Worm (Caenorhabditis elegans) whole organism, late embryonic: ENCODE data around the gene F35C8.5.

Experiments used
- C38D4.7 ChIP-seq: fragments of 200-800 bp; sonication (Bioruptor generic); optimal IDR thresholded peaks from 2 replicates; lab custom pipeline; 2018; ENCODE audit warnings: mild to moderate bottlenecking, missing genetic modification characterization, moderate library complexity, missing compliant biosample characterization
- K02D7.2 ChIP-seq: sonication (generic microtip); optimal IDR thresholded peaks from 2 replicates; lab custom pipeline; 2017; ENCODE audit warnings: mild to moderate bottlenecking, missing genetic modification characterization, missing compliant biosample characterization
- Y22D7AL.16 ChIP-seq: sonication (generic microtip); optimal IDR thresholded peaks from 2 replicates; lab custom pipeline; 2016; ENCODE audit warnings: missing genetic modification characterization, missing compliant biosample characterization
- ama-1 ChIP-seq: fragments of 150-350 bp; optimal IDR thresholded peaks from 2 replicates; lab custom pipeline; 2014
- ceh-14 ChIP-seq: sonication (generic microtip); optimal IDR thresholded peaks from 2 replicates; lab custom pipeline; 2016; ENCODE audit warnings: missing genotype, missing genetic modification characterization, missing compliant biosample characterization
- ceh-18 ChIP-seq: sonication (generic microtip); optimal IDR thresholded peaks from 2 replicates; lab custom pipeline; 2016; ENCODE audit warnings: missing genetic modification characterization, missing compliant biosample characterization
- ceh-19 ChIP-seq: fragments of 200-800 bp; sonication (Bioruptor generic); optimal IDR thresholded peaks from 2 replicates; lab custom pipeline; 2018; ENCODE audit warnings: mild to moderate bottlenecking, missing genetic modification characterization, missing compliant biosample characterization
- ceh-24 ChIP-seq: sonication (generic microtip); optimal IDR thresholded peaks from 2 replicates; lab custom pipeline; 2016; ENCODE audit warnings: mild to moderate bottlenecking, missing genetic modification characterization, missing compliant biosample characterization
- ceh-30 ChIP-seq: fragments of 150-350 bp; optimal IDR thresholded peaks from 2 replicates; lab custom pipeline; 2014; ENCODE audit warnings: missing biosample characterization, missing genetic modification characterization
- ceh-31 ChIP-seq: sonication (generic microtip); optimal IDR thresholded peaks from 2 replicates; lab custom pipeline; 2016; ENCODE audit warnings: missing genetic modification characterization, missing compliant biosample characterization
- ceh-34 ChIP-seq: sonication (generic microtip); optimal IDR thresholded peaks from 2 replicates; lab custom pipeline; 2016; ENCODE audit warnings: mild to moderate bottlenecking, missing genetic modification characterization, missing compliant biosample characterization
- ceh-45 ChIP-seq: fragments of 200-800 bp; sonication (Bioruptor generic); IDR thresholded peaks from 2 replicates; pipeline ENCODE4 v1.3.6; 2022; ENCODE audit warnings: missing genetic modification reagents, missing genetic modification characterization, missing compliant biosample characterization
- ceh-48 ChIP-seq: sonication (generic microtip); optimal IDR thresholded peaks from 2 replicates; lab custom pipeline; 2016; ENCODE audit warnings: missing genetic modification characterization, inconsistent platforms, missing compliant biosample characterization
- ceh-6 ChIP-seq: fragments of 200-800 bp; sonication (Bioruptor generic); optimal IDR thresholded peaks from 2 replicates; lab custom pipeline; 2018; ENCODE audit warnings: mild to moderate bottlenecking, missing genetic modification characterization, missing compliant biosample characterization
- ceh-9 ChIP-seq: sonication (generic microtip); optimal IDR thresholded peaks from 2 replicates; lab custom pipeline; 2016; ENCODE audit warnings: mild to moderate bottlenecking, missing genetic modification characterization, inconsistent platforms, missing compliant biosample characterization
- che-1 ChIP-seq: sonication (generic microtip); optimal IDR thresholded peaks from 2 replicates; lab custom pipeline; 2016; ENCODE audit warnings: mild to moderate bottlenecking, missing genetic modification characterization, missing compliant biosample characterization
- dmd-4 ChIP-seq: sonication (generic microtip); optimal IDR thresholded peaks from 2 replicates; lab custom pipeline; 2016; ENCODE audit warnings: borderline replicate concordance, missing genetic modification characterization, missing compliant biosample characterization
- dve-1 ChIP-seq: sonication (generic microtip); optimal IDR thresholded peaks from 2 replicates; lab custom pipeline; 2017; ENCODE audit warnings: antibody characterized with exemption, mild to moderate bottlenecking, missing genetic modification characterization, missing compliant biosample characterization
- ets-4 ChIP-seq: sonication (generic microtip); optimal IDR thresholded peaks from 2 replicates; lab custom pipeline; 2016; ENCODE audit warnings: missing genetic modification characterization, missing compliant biosample characterization
- eyg-1 ChIP-seq: sonication (generic microtip); optimal IDR thresholded peaks from 2 replicates; lab custom pipeline; 2016; ENCODE audit warnings: missing genotype, missing genetic modification characterization, missing compliant biosample characterization
- fax-1 ChIP-seq: sonication (generic microtip); optimal IDR thresholded peaks from 2 replicates; lab custom pipeline; 2016; ENCODE audit warnings: missing genotype, missing genetic modification characterization, missing compliant biosample characterization
- fkh-10 ChIP-seq: fragments of 150-350 bp; optimal IDR thresholded peaks from 2 replicates; lab custom pipeline; 2014; ENCODE audit warnings: missing biosample characterization, missing genetic modification reagents, missing genetic modification characterization
- hlh-30 ChIP-seq: sonication (generic microtip); optimal IDR thresholded peaks from 2 replicates; lab custom pipeline; 2017; ENCODE audit warnings: antibody characterized with exemption, missing genetic modification characterization, missing compliant biosample characterization; ENCODE audit not compliant: insufficient read depth
- lin-11 ChIP-seq: fragments of 200-800 bp; sonication (Bioruptor generic); optimal IDR thresholded peaks from 2 replicates; lab custom pipeline; 2018; ENCODE audit warnings: mild to moderate bottlenecking, missing genetic modification characterization, missing compliant biosample characterization
- mec-3 ChIP-seq: sonication (generic microtip); optimal IDR thresholded peaks from 2 replicates; lab custom pipeline; 2016; ENCODE audit warnings: borderline replicate concordance, missing genetic modification characterization, missing compliant biosample characterization
- nfya-1 ChIP-seq: sonication (generic microtip); optimal IDR thresholded peaks from 2 replicates; lab custom pipeline; 2017; ENCODE audit warnings: missing genetic modification characterization, mild to moderate bottlenecking, missing compliant biosample characterization, antibody characterized with exemption, moderate library complexity
- nhr-232 ChIP-seq: sonication (generic microtip); optimal IDR thresholded peaks from 2 replicates; lab custom pipeline; 2016; ENCODE audit warnings: missing genetic modification characterization, missing compliant biosample characterization
- npax-4 ChIP-seq: sonication (generic microtip); optimal IDR thresholded peaks from 2 replicates; lab custom pipeline; 2016; ENCODE audit warnings: missing genetic modification characterization, missing compliant biosample characterization
- pat-9 ChIP-seq: fragments of 200-800 bp; sonication (Bioruptor generic); optimal IDR thresholded peaks from 2 replicates; lab custom pipeline; 2018; ENCODE audit warnings: mild to moderate bottlenecking, missing genetic modification characterization, moderate library complexity, missing compliant biosample characterization
- pax-1 ChIP-seq: fragments of 150-350 bp; optimal IDR thresholded peaks from 2 replicates; lab custom pipeline; 2014; ENCODE audit warnings: missing biosample characterization, missing genetic modification characterization
- pha-2 ChIP-seq: sonication (generic microtip); optimal IDR thresholded peaks from 2 replicates; lab custom pipeline; 2017; ENCODE audit warnings: mild to moderate bottlenecking, missing genetic modification characterization, missing compliant biosample characterization
- pha-4 ChIP-seq: fragments of 150-350 bp; optimal IDR thresholded peaks from 2 replicates; lab custom pipeline; 2018; ENCODE audit warnings: missing biosample characterization, missing genetic modification reagents, missing genetic modification characterization
- ref-2 ChIP-seq: sonication (generic microtip); optimal IDR thresholded peaks from 2 replicates; lab custom pipeline; 2016; ENCODE audit warnings: missing genetic modification characterization, missing compliant biosample characterization
- rnt-1 ChIP-seq: sonication (generic microtip); optimal IDR thresholded peaks from 2 replicates; lab custom pipeline; 2016; ENCODE audit warnings: missing genetic modification characterization, missing compliant biosample characterization
- sdc-2 ChIP-seq: sonication (generic microtip); optimal IDR thresholded peaks from 2 replicates; lab custom pipeline; 2016; ENCODE audit warnings: missing genotype, missing genetic modification characterization, missing compliant biosample characterization
- sox-2 ChIP-seq: fragments of 200-800 bp; sonication (Bioruptor generic); IDR thresholded peaks from 2 replicates; pipeline ENCODE4 v1.3.6; 2022; ENCODE audit warnings: missing genetic modification reagents, missing genetic modification characterization, missing compliant biosample characterization
- sox-4 ChIP-seq: sonication (generic microtip); optimal IDR thresholded peaks from 2 replicates; lab custom pipeline; 2017; ENCODE audit warnings: mild to moderate bottlenecking, missing genetic modification characterization, inconsistent platforms, missing compliant biosample characterization
- syd-9 ChIP-seq: sonication (generic microtip); optimal IDR thresholded peaks from 2 replicates; lab custom pipeline; 2016; ENCODE audit warnings: mild to moderate bottlenecking, missing genetic modification characterization, moderate library complexity, missing compliant biosample characterization
- tbx-2 ChIP-seq: sonication (generic microtip); optimal IDR thresholded peaks from 2 replicates; lab custom pipeline; 2016; ENCODE audit warnings: missing genetic modification characterization, missing compliant biosample characterization
- unc-3 ChIP-seq, 2 experiments: fragments of 200-800 bp in 1 of 2; sonication (Bioruptor generic) in 1 of 2; sonication (generic microtip) in 1 of 2; conservative IDR thresholded peaks in 1 of 2; optimal IDR thresholded peaks in 1 of 2; 2 replicates each; pipeline versions ENCODE4 v1.3.6 to Lab custom; 2016 to 2022; ENCODE audit warnings: missing compliant biosample characterization in 2 of 2, missing genetic modification characterization in 2 of 2, missing genetic modification reagents in 1 of 2
- unc-42 ChIP-seq: sonication (generic microtip); optimal IDR thresholded peaks from 2 replicates; lab custom pipeline; 2016; ENCODE audit warnings: missing genotype, missing genetic modification characterization, missing compliant biosample characterization
- zip-5 ChIP-seq: sonication (generic microtip); optimal IDR thresholded peaks from 2 replicates; lab custom pipeline; 2016; ENCODE audit warnings: missing genetic modification characterization, missing compliant biosample characterization
- ztf-16 ChIP-seq: sonication (generic microtip); optimal IDR thresholded peaks from 2 replicates; lab custom pipeline; 2017; ENCODE audit warnings: missing genetic modification characterization, missing compliant biosample characterization

The F35C8.5 gene

DNA sequence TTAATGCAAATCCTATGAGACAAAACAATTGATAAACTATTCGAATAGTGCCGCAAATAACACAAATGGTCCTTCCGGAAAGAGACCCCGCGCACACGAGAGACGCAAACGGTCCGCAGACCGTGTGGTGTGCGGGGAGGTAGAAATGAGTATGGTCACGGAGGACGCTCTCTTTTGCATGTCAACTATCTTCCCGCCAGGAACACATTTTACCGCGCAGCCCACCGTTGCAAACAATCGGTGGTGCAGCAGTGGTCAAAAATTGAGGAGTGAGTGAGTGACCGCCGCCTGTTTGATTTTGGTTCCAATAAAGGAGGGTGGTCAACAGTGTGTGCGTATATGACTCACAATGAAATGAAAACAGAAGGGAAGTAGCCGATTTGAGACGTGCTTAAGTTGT is 4.9 kb upstream of the F35C8.5 start:
- no peak for TF ChIP-seq ztf-16 (tag; lab: Kevin White, UChicago)
- no peak for TF ChIP-seq hlh-30 (tag; lab: Kevin White, UChicago)
- no peak for TF ChIP-seq unc-42 (tag; lab: Kevin White, UChicago)
- peak; percentile 38 for TF ChIP-seq ref-2 (tag; lab: Kevin White, UChicago)
- peak; percentile 21 for TF ChIP-seq pha-2
- TF ChIP-seq eyg-1 (tag; lab: Kevin White, UChicago), result no peak
- no peak for TF ChIP-seq ceh-30
- TF ChIP-seq pha-4 (tag; lab: Kevin White, UChicago), result no peak
- no peak for TF ChIP-seq ceh-14 (tag; lab: Kevin White, UChicago)
- TF ChIP-seq rnt-1, result no peak
- peak; percentile 56 for TF ChIP-seq sdc-2 (tag; lab: Kevin White, UChicago)
- no peak for TF ChIP-seq ceh-45 (GFP tag; lab: Robert Waterston, UW)
- peak; percentile 61 for TF ChIP-seq tbx-2
- TF ChIP-seq pat-9 (tag; lab: Kevin White, UChicago), result no peak
- TF ChIP-seq ceh-9, result no peak
- TF ChIP-seq ceh-6 (GFP tag; lab: Kevin White, UChicago), result no peak

DNA sequence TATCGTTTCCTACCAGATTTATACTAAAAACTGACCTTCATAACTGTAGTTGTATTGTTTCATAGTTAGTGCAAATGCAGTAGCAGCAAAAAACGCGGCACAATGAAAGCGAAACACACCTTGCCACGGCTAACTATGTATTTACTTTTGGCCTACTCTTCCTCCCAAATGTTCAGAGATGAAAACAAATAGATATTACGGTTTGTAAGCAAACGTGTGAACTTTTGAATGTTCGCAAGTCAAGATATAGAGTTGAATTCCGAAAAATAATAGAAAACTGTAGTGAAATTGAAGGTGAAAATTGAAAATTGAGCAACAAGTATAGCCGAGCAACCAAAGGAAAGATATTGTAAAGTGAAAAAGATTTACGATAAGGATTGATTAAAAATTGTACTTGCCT is 1.4 kb upstream of the F35C8.5 start, which contains the start of gene chtl-1:
TSS of gene chtl-1 (minus strand) at position 101 of the 400 bp plus-strand sequence.
- TF ChIP-seq ceh-18 (tag; lab: Kevin White, UChicago) (no peak), dve-1 (tag; lab: Kevin White, UChicago) (no peak), zip-5 (no peak), fax-1 (no peak), K02D7.2 (tag; lab: Kevin White, UChicago) (no peak), ztf-16 (tag; lab: Kevin White, UChicago) (no peak), npax-4 (tag; lab: Kevin White, UChicago) (no peak), unc-42 (tag; lab: Kevin White, UChicago) (no peak), ama-1 (lab: Kevin White, UChicago) (no peak), Y22D7AL.16 (tag; lab: Kevin White, UChicago) (no peak), ceh-19 (GFP tag; lab: Kevin White, UChicago) (no peak), sox-4 (tag; lab: Kevin White, UChicago) (no peak), syd-9 (no peak), ets-4 (no peak), sox-2 (no peak)

DNA sequence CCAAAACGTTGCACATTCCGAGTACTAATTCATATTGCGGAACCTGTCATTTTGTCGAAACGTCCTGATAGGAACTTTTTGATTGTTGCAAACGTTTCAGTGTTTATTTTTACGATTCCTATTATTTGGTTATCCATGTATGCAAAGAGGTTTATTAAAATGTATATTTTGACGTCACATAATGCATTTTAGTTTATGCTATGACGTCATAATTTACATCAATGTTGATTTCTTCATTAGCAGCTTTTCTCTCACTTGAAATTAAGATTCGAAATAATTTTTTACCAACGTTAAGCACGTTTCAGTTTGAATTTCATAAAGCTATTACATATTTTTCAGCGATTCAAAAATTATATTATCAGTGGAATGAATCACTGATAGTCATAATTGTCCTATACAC is 1.0 kb downstream of the F35C8.5 start:
- TF ChIP-seq dmd-4, result no peak

DNA sequence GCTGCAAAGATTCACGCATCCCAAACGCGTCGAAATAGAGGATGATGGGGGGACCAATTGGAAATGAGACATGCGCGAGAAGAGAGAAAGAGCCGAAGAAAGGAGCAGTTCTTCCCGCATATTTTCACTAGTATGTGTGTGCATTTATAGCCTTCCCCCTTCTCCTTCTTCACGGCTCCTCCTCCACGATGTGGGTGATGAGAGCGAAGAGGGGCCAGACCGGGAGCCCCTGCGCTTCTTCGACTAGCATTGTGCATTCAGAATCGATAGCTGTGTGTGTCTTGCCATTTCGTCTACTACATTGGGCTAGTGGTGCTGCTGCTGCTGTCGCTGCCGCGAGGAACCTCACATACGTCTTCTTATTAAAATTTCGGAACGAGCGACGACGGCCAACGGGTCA is 2.6 kb downstream of the F35C8.5 start, which contains the start of gene jkk-1:
TSS of gene jkk-1 (plus strand) at position 249 of the 400 bp plus-strand sequence.
- peak; percentile 32 for TF ChIP-seq ceh-14 (tag; lab: Kevin White, UChicago)
- TF ChIP-seq C38D4.7 (GFP tag; lab: Kevin White, UChicago), result no peak
- no peak for TF ChIP-seq K02D7.2 (tag; lab: Kevin White, UChicago)
- peak; percentile 35 for TF ChIP-seq ceh-6 (GFP tag; lab: Kevin White, UChicago)
- no peak for TF ChIP-seq fkh-10 (GFP tag; lab: Kevin White, UChicago)
- TF ChIP-seq ama-1 (lab: Kevin White, UChicago), result no peak
- peak; percentile 64 for TF ChIP-seq ceh-31 (tag; lab: Kevin White, UChicago)
- no peak for TF ChIP-seq ceh-18 (tag; lab: Kevin White, UChicago)
- peak; percentile 46 for TF ChIP-seq ceh-34
- no peak for TF ChIP-seq sox-2
- TF ChIP-seq ceh-24 (tag; lab: Kevin White, UChicago), result no peak
- no peak for TF ChIP-seq nhr-232 (tag; lab: Kevin White, UChicago)
- peak; percentile 30 for TF ChIP-seq tbx-2
- TF ChIP-seq lin-11, result no peak
- TF ChIP-seq ceh-48 (tag; lab: Kevin White, UChicago), result peak; percentile 82
- TF ChIP-seq unc-3 (GFP tag; conservative IDR thresholded peaks at IDR 0.05; lab: Robert Waterston, UW), result no peak
- no peak for TF ChIP-seq unc-3 (tag; optimal IDR thresholded peaks at IDR 0.05; lab: Kevin White, UChicago)
- no peak for TF ChIP-seq mec-3 (tag; lab: Kevin White, UChicago)
- no peak for TF ChIP-seq che-1
- no peak for TF ChIP-seq zip-5
- TF ChIP-seq sdc-2 (tag; lab: Kevin White, UChicago), result peak; percentile 68
- TF ChIP-seq pax-1 (tag; lab: Kevin White, UChicago), result no peak
- TF ChIP-seq unc-42 (tag; lab: Kevin White, UChicago), result peak; percentile 71
- no peak for TF ChIP-seq rnt-1
- peak; percentile 44 for TF ChIP-seq ceh-19 (GFP tag; lab: Kevin White, UChicago)
- TF ChIP-seq nfya-1 (tag; lab: Kevin White, UChicago), result peak; percentile 59
